Worm (Caenorhabditis elegans): ENCODE results near the gene F45D3.1.

- TF ChIP-seq ztf-3 (GFP tag; optimal IDR thresholded peaks at IDR 0.05): no peak
- TF ChIP-seq snpc-4 (GFP tag; optimal IDR thresholded peaks at IDR 0.05): no peak
- TF ChIP-seq snpc-4 (tag; optimal IDR thresholded peaks at IDR 0.05): no peak
Measured at ce11 chrV:12531084-12531483, 4.2 kb downstream of the F45D3.1 start.

Measured in whole organism, young adult.